Worm (Caenorhabditis elegans): ENCODE measurements around the gene chw-1.

chw-1 gene

ce11 chrV:10505553-10505952 lies 43.5 kb downstream of the chw-1 start, which contains the start of gene C35A5.5:
Gene C35A5.5 (plus strand): TSS chrV:10505853.
- TF ChIP-seq unc-86 (tag; optimal IDR thresholded peaks at IDR 0.05) (no peak), sox-4 (tag; optimal IDR thresholded peaks at IDR 0.05) (no peak), hlh-6 (tag; optimal IDR thresholded peaks at IDR 0.05) (no peak), K09A11.1 (tag; optimal IDR thresholded peaks at IDR 0.05; ENCODE audit: insufficient read depth) (no peak), elt-4 (tag; optimal IDR thresholded peaks at IDR 0.05) (no peak), pax-1 (tag; optimal IDR thresholded peaks at IDR 0.05) (no peak)

- TF ChIP-seq pax-1 (tag; optimal IDR thresholded peaks at IDR 0.05) (no peak), elt-2 (tag; optimal IDR thresholded peaks at IDR 0.05) (no peak), lin-11 (tag; optimal IDR thresholded peaks at IDR 0.05) (no peak), syd-9 (tag; optimal IDR thresholded peaks at IDR 0.05) (no peak), K09A11.1 (tag; optimal IDR thresholded peaks at IDR 0.05; ENCODE audit: insufficient read depth) (no peak), C08G9.2 (tag; optimal IDR thresholded peaks at IDR 0.05) (no peak), fkh-6 (tag; optimal IDR thresholded peaks at IDR 0.05) (no peak), sox-4 (tag; optimal IDR thresholded peaks at IDR 0.05) (no peak), tbx-2 (tag; optimal IDR thresholded peaks at IDR 0.05) (no peak), pqm-1 (tag; optimal IDR thresholded peaks at IDR 0.05) (no peak), ceh-22 (tag; optimal IDR thresholded peaks at IDR 0.05) (no peak), nfya-1 (tag; optimal IDR thresholded peaks at IDR 0.05) (no peak), dmd-4 (tag; optimal IDR thresholded peaks at IDR 0.05; ENCODE audit: borderline replicate concordance) (no peak)
These were observed 46.8 kb downstream of the chw-1 start, which contains the start of gene C35A5.6 for ce11 chrV:10508855-10509254. Gene C35A5.6 (plus strand): TSS chrV:10509137.
